Fruit fly (Drosophila melanogaster): ENCODE results near the gene CG15803.

DNA sequence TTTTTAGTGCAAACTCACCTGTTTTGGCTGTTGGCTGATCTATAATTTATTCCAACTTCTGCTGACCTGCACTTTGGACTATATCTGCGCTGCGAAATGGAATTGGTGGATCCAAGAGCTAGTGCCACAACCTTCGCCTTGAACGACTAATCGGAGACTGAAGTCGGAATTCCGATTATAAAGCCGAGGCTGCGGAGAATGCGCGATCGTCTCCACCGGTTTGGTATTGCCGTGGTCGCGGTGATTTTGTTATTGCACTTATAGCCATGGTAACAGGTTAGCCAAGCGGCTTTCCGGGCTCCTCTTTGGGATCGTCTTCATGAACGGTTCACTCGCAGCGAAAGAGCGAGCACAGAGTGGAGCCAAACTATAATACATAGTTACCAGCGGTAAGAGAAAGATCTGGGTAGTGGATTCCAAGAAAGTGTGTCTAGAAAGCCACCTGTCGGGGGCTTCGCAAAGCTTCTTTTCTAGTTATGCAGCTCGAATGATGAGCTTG is 20.5 kb upstream of the CG15803 start, which contains the start of gene CG7675:
- TF ChIP-seq Myc (optimal IDR thresholded peaks at IDR 0.05) (no peak), insv (optimal IDR thresholded peaks at IDR 0.05) (no peak), h (optimal IDR thresholded peaks at IDR 0.05) (no peak)

Measured in Kc167 (cell line).